Worm (Caenorhabditis elegans): ENCODE results near the gene ZK488.6.
A peak's percentile ranks its signal among the peaks of the same experiment; 100 is the strongest.

The ZK488.6 gene

ce11 chrV:596923-597322 is 6.6 kb downstream of the ZK488.6 start:
- TF ChIP-seq blmp-1 (tag; optimal IDR thresholded peaks at IDR 0.05) (peak; percentile 9), rnt-1 (tag; optimal IDR thresholded peaks at IDR 0.05) (peak; percentile 15), Y116A8C.19 (tag; optimal IDR thresholded peaks at IDR 0.05; ENCODE audit: borderline replicate concordance) (no peak)

- TF ChIP-seq efl-1 (optimal IDR thresholded peaks at IDR 0.05) (no peak), efl-1 (GFP tag; optimal IDR thresholded peaks at IDR 0.05 in 1 of 2) (peak in 1 of 2 experiments; percentile 45), egl-13 (tag; optimal IDR thresholded peaks at IDR 0.05) (no peak), nhr-85 (tag) (peak; percentile 73), tbx-2 (tag; optimal IDR thresholded peaks at IDR 0.05) (no peak), snpc-4 (tag; optimal IDR thresholded peaks at IDR 0.05) (no peak)
Measured at ce11 chrV:597823-598222, 7.5 kb downstream of the ZK488.6 start.

ce11 chrV:598626-599025 is 8.3 kb downstream of the ZK488.6 start:
- TF ChIP-seq efl-1 (optimal IDR thresholded peaks at IDR 0.05), result no peak
- TF ChIP-seq efl-1 (GFP tag; optimal IDR thresholded peaks at IDR 0.05 in 1 of 2), result no peak

- TF ChIP-seq efl-1 (optimal IDR thresholded peaks at IDR 0.05) (no peak), efl-1 (GFP tag; optimal IDR thresholded peaks at IDR 0.05 in 1 of 2) (peak in 1 of 2 experiments; percentile 3), vab-15 (tag; optimal IDR thresholded peaks at IDR 0.05) (no peak)
Measured at ce11 chrV:599783-600182, 9.5 kb downstream of the ZK488.6 start.

ce11 chrV:600231-600630 is 9.9 kb downstream of the ZK488.6 start, which contains the start of gene nhr-251:
nhr-251 (plus strand) TSS chrV:600531.
- TF ChIP-seq lin-35 (GFP tag; optimal IDR thresholded peaks at IDR 0.05), result no peak
- no peak for TF ChIP-seq hpl-2 (GFP tag; optimal IDR thresholded peaks at IDR 0.05)
- no peak for TF ChIP-seq unc-98 (GFP tag; IDR thresholded peaks at IDR 0.05)

- TF ChIP-seq lin-39 (tag; optimal IDR thresholded peaks at IDR 0.05) (no peak), lir-3 (tag; optimal IDR thresholded peaks at IDR 0.05; ENCODE audit: poor library complexity) (no peak), ets-5 (GFP tag; IDR thresholded peaks at IDR 0.05) (no peak), lin-35 (GFP tag; optimal IDR thresholded peaks at IDR 0.05) (no peak), fkh-10 (GFP tag; optimal IDR thresholded peaks at IDR 0.05) (no peak), pax-3 (tag; optimal IDR thresholded peaks at IDR 0.05) (no peak), ces-1 (GFP tag; optimal IDR thresholded peaks at IDR 0.05) (no peak), aly-2 (tag; optimal IDR thresholded peaks at IDR 0.05) (no peak), nhr-12 (tag; optimal IDR thresholded peaks at IDR 0.05) (no peak), alr-1 (tag; optimal IDR thresholded peaks at IDR 0.05; ENCODE audit: borderline replicate concordance) (no peak), lin-14 (GFP tag; optimal IDR thresholded peaks at IDR 0.05) (no peak), grh-1 (GFP tag; IDR thresholded peaks at IDR 0.05) (no peak), sptf-1 (tag; optimal IDR thresholded peaks at IDR 0.05) (no peak), Y116A8C.19 (tag; optimal IDR thresholded peaks at IDR 0.05; ENCODE audit: borderline replicate concordance) (no peak), ztf-4 (tag; optimal IDR thresholded peaks at IDR 0.05) (no peak), swsn-7 (tag; optimal IDR thresholded peaks at IDR 0.05) (no peak), isw-1 (GFP tag; IDR thresholded peaks at IDR 0.05) (no peak)
Measured at ce11 chrV:604105-604504, 13.8 kb downstream of the ZK488.6 start, which contains the start of gene srlf-37. srlf-37 (minus strand) TSS chrV:604205.

ce11 chrV:608844-609243 is 18.6 kb downstream of the ZK488.6 start, which contains the start of gene srw-109:
srw-109 (minus strand) TSS chrV:608944.
- no peak for TF ChIP-seq rnt-1 (tag; optimal IDR thresholded peaks at IDR 0.05)
- no peak for TF ChIP-seq ceh-8 (GFP tag; optimal IDR thresholded peaks at IDR 0.05)

- TF ChIP-seq efl-1 (optimal IDR thresholded peaks at IDR 0.05) (no peak), efl-1 (GFP tag; optimal IDR thresholded peaks at IDR 0.05 in 1 of 2) (no peak)
Measured at ce11 chrV:609671-610070, 19.4 kb downstream of the ZK488.6 start, which contains the start of gene srlf-36. srlf-36 (minus strand) TSS chrV:609771.

Measured in whole organism, L1 larva.